Fruit fly (Drosophila melanogaster): Measurements from ENCODE around the gene CG13455.

- TF ChIP-seq esn (GFP tag; optimal IDR thresholded peaks at IDR 0.05) (no peak), OdsH (GFP tag; optimal IDR thresholded peaks at IDR 0.05) (no peak), CG34406 (GFP tag; optimal IDR thresholded peaks at IDR 0.05) (no peak), CG11294 (GFP tag; IDR thresholded peaks at IDR 0.05) (no peak), Lpt (GFP tag; optimal IDR thresholded peaks at IDR 0.05) (no peak), CG9139 (GFP tag; optimal IDR thresholded peaks at IDR 0.05) (no peak), CG6854 (GFP tag; optimal IDR thresholded peaks at IDR 0.05) (peak; percentile 34), CG15336 (GFP tag; IDR thresholded peaks at IDR 0.05) (no peak), Blimp-1 (GFP tag; optimal IDR thresholded peaks at IDR 0.05) (no peak), dac (GFP tag; optimal IDR thresholded peaks at IDR 0.05) (no peak), CG11762 (GFP tag; optimal IDR thresholded peaks at IDR 0.05; ENCODE audit: insufficient read depth) (no peak), Sox102F (GFP tag; optimal IDR thresholded peaks at IDR 0.05) (no peak), lz (GFP tag; optimal IDR thresholded peaks at IDR 0.05) (no peak)
Measured at dm6 chr3L:15530638-15531225, 34.4 kb downstream of the CG13455 start.

Data from whole organism, prepupa.